Fruit fly (Drosophila melanogaster): Measurements from ENCODE around the gene atms.

Gene atms

DNA sequence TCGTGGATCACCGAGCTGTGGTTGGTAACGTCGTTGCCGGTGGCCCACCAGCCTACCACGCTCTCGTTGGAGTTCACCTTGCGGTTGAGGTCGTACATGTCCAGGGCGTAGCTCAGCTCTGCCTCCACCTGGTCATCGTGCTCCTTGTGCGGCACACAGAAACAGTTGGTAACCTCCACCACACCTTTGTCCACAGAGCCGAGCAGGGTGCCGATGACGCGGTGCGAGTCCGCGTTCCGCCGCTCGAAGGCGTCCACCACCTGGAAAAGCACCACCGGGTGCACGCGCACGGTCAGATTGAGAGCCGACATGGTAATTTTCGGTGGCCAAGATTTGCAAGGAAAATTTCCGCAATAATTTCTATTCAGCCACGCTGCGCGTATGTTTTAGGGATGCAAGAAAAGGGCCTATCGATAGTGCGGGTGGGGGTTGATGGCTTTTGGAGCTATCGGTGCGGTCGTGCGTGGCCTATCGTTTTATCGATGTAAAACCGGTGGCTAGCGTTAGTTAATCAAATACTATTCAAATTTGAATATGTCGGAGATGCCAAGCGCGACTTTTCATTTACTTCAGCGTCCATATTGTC, 36.0 kb upstream of the atms start, which contains the start of gene eIF3f1 (continued):
- TF ChIP-seq CG12769 (tag; optimal IDR thresholded peaks at IDR 0.05), result peak; percentile 43
- no peak for TF ChIP-seq CG11695 (GFP tag; IDR thresholded peaks at IDR 0.05)
- peak; percentile 70 for TF ChIP-seq Rfx (GFP tag; IDR thresholded peaks at IDR 0.05)
- TF ChIP-seq CG7556 (GFP tag; optimal IDR thresholded peaks at IDR 0.05), result no peak
- no peak for TF ChIP-seq BtbVII (GFP tag; optimal IDR thresholded peaks at IDR 0.05)
- TF ChIP-seq Hr78 (GFP tag; optimal IDR thresholded peaks at IDR 0.05), result no peak
- no peak for TF ChIP-seq nau (GFP tag; optimal IDR thresholded peaks at IDR 0.05)
- no peak for TF ChIP-seq Mes4 (GFP tag; optimal IDR thresholded peaks at IDR 0.05)
- peak; percentile 99 for TF ChIP-seq CG7963 (GFP tag; IDR thresholded peaks at IDR 0.05; ENCODE audit: partially characterized antibody)
- peak; percentile 44 for TF ChIP-seq Xbp1 (GFP tag; optimal IDR thresholded peaks at IDR 0.05)
- TF ChIP-seq CG2712 (tag; optimal IDR thresholded peaks at IDR 0.05), result peak; percentile 42
- no peak for TF ChIP-seq Bteb2 (GFP tag; optimal IDR thresholded peaks at IDR 0.05)
- TF ChIP-seq wor (GFP tag; IDR thresholded peaks at IDR 0.05), result no peak
- no peak for TF ChIP-seq esg (GFP tag; conservative IDR thresholded peaks at IDR 0.05)
- no peak for TF ChIP-seq CG6765 (GFP tag; optimal IDR thresholded peaks at IDR 0.05)
- TF ChIP-seq Fer1 (GFP tag; optimal IDR thresholded peaks at IDR 0.05), result peak; percentile 65
- TF ChIP-seq CG14441 (GFP tag; IDR thresholded peaks at IDR 0.05), result no peak
- no peak for TF ChIP-seq run (tag; optimal IDR thresholded peaks at IDR 0.05)
- TF ChIP-seq MBD-R2 (GFP tag; IDR thresholded peaks at IDR 0.05), result peak; percentile 90
- TF ChIP-seq CoRest (tag; optimal IDR thresholded peaks at IDR 0.05), result no peak
- peak; percentile 32 for TF ChIP-seq Lhr (GFP tag; optimal IDR thresholded peaks at IDR 0.05)
- TF ChIP-seq ara (GFP tag; IDR thresholded peaks at IDR 0.05), result no peak
- TF ChIP-seq CG10431 (GFP tag; optimal IDR thresholded peaks at IDR 0.05), result no peak
- TF ChIP-seq en (GFP tag; optimal IDR thresholded peaks at IDR 0.05), result no peak
- TF ChIP-seq Hand (GFP tag; optimal IDR thresholded peaks at IDR 0.05), result no peak
- no peak for TF ChIP-seq ham (GFP tag; IDR thresholded peaks at IDR 0.05)
- TF ChIP-seq pfk (GFP tag; optimal IDR thresholded peaks at IDR 0.05), result no peak
- TF ChIP-seq Neu2 (GFP tag; optimal IDR thresholded peaks at IDR 0.05; ENCODE audit: borderline replicate concordance), result no peak
- no peak for TF ChIP-seq CG2875 (GFP tag; optimal IDR thresholded peaks at IDR 0.05)
- no peak for TF ChIP-seq Deaf1 (tag; optimal IDR thresholded peaks at IDR 0.05)
- TF ChIP-seq CG34224 (GFP tag; IDR thresholded peaks at IDR 0.05; ENCODE audit: partially characterized antibody), result peak; percentile 99
- no peak for TF ChIP-seq Fer3 (tag; optimal IDR thresholded peaks at IDR 0.05)
- no peak for TF ChIP-seq Dek (tag; optimal IDR thresholded peaks at IDR 0.05)
- no peak for TF ChIP-seq CG8359 (GFP tag; optimal IDR thresholded peaks at IDR 0.05; ENCODE audit: borderline replicate concordance)
- no peak for TF ChIP-seq CG8765 (GFP tag; IDR thresholded peaks at IDR 0.05)
- TF ChIP-seq nerfin-2 (GFP tag; IDR thresholded peaks at IDR 0.05; ENCODE audit: partially characterized antibody), result peak; percentile 98
- no peak for TF ChIP-seq CG14014 (GFP tag; IDR thresholded peaks at IDR 0.05)
- TF ChIP-seq Dip3 (GFP tag; optimal IDR thresholded peaks at IDR 0.05), result peak; percentile 5
- TF ChIP-seq CG2202 (tag; optimal IDR thresholded peaks at IDR 0.05), result no peak
- TF ChIP-seq CG6813 (GFP tag; optimal IDR thresholded peaks at IDR 0.05), result no peak
- peak; percentile 57 for TF ChIP-seq CG3847 (GFP tag; IDR thresholded peaks at IDR 0.05)
- TF ChIP-seq Poxn (GFP tag; IDR thresholded peaks at IDR 0.05), result no peak
- TF ChIP-seq Sox100B (GFP tag; optimal IDR thresholded peaks at IDR 0.05), result no peak
- no peak for TF ChIP-seq CG1529 (GFP tag; optimal IDR thresholded peaks at IDR 0.05)
- 0 out of 3 replicates have a peak, but pooled peaks have one; percentile 40 for TF ChIP-seq CG17361 (GFP tag; IDR thresholded peaks at IDR 0.05)
- TF ChIP-seq CG7928 (GFP tag; optimal IDR thresholded peaks at IDR 0.05), result peak; percentile 83
- TF ChIP-seq Ets65A (GFP tag), result no peak
- peak; percentile 94 for TF ChIP-seq dm (GFP tag; optimal IDR thresholded peaks at IDR 0.05)
- TF ChIP-seq z (GFP tag; IDR thresholded peaks at IDR 0.05), result no peak
